Worm (Caenorhabditis elegans) whole organism, young adult: ENCODE results near the gene T04A8.7.

Source experiments
- B0019.2 ChIP-seq: fragments of 200-800 bp; sonication (Bioruptor generic); conservative IDR thresholded peaks from 2 replicates; pipeline ENCODE4 v1.3.6; 2022; ENCODE audit warnings: missing genetic modification reagents, missing genetic modification characterization, missing compliant biosample characterization
- B0261.1 ChIP-seq: sonication (generic microtip); optimal IDR thresholded peaks from 2 replicates; lab custom pipeline; 2016; ENCODE audit warnings: mild to moderate bottlenecking, missing genetic modification characterization, moderate library complexity, missing compliant biosample characterization
- C06A6.2 ChIP-seq: fragments of 200-800 bp; sonication (Bioruptor generic); conservative IDR thresholded peaks from 2 replicates; pipeline ENCODE4 v1.3.6; 2022; ENCODE audit warnings: missing genetic modification characterization, missing compliant biosample characterization
- F10E7.11 ChIP-seq: sonication (generic microtip); optimal IDR thresholded peaks from 2 replicates; lab custom pipeline; 2017; ENCODE audit warnings: mild to moderate bottlenecking, missing genetic modification characterization, moderate library complexity, missing compliant biosample characterization
- F22D6.2 ChIP-seq: sonication (generic microtip); optimal IDR thresholded peaks from 2 replicates; lab custom pipeline; 2016; ENCODE audit warnings: mild to moderate bottlenecking, missing genetic modification characterization, missing compliant biosample characterization
- F39B2.1 ChIP-seq: fragments of 200-800 bp; sonication (Bioruptor generic); IDR thresholded peaks from 2 replicates; pipeline ENCODE4 v1.3.6; 2022; ENCODE audit warnings: missing genetic modification reagents, missing genetic modification characterization, missing compliant biosample characterization
- F52B5.7 ChIP-seq: sonication (generic microtip); optimal IDR thresholded peaks from 2 replicates; lab custom pipeline; 2016; ENCODE audit warnings: mild to moderate bottlenecking, missing genetic modification characterization, missing compliant biosample characterization
- F55B11.4 ChIP-seq: sonication (generic microtip); optimal IDR thresholded peaks from 2 replicates; lab custom pipeline; 2016; ENCODE audit warnings: missing compliant biosample characterization, missing genetic modification characterization, borderline replicate concordance; ENCODE audit not compliant: insufficient read depth
- F57A8.1 ChIP-seq: fragments of 200-800 bp; sonication (Bioruptor generic); optimal IDR thresholded peaks from 2 replicates; lab custom pipeline; 2018; ENCODE audit warnings: mild to moderate bottlenecking, missing genetic modification characterization, moderate library complexity, missing compliant biosample characterization
- K11D2.4 ChIP-seq: fragments of 200-800 bp; sonication (Bioruptor generic); IDR thresholded peaks from 2 replicates; pipeline ENCODE4 v1.3.6; 2022; ENCODE audit warnings: missing genetic modification reagents, missing genetic modification characterization, missing compliant biosample characterization
- K12H6.12 ChIP-seq: fragments of 200-800 bp; sonication (Bioruptor generic); optimal IDR thresholded peaks from 2 replicates; lab custom pipeline; 2018; ENCODE audit warnings: mild to moderate bottlenecking, missing genetic modification characterization, missing compliant biosample characterization
- T07F8.4 ChIP-seq: sonication (generic microtip); optimal IDR thresholded peaks from 2 replicates; lab custom pipeline; 2016; ENCODE audit warnings: mild to moderate bottlenecking, missing genetic modification characterization, moderate library complexity, missing compliant biosample characterization
- T26A5.8 ChIP-seq: sonication (generic microtip); optimal IDR thresholded peaks from 2 replicates; lab custom pipeline; 2016; ENCODE audit warnings: missing genetic modification characterization, missing compliant biosample characterization
- Y53F4B.3 ChIP-seq: fragments of 200-800 bp; sonication (Bioruptor generic); IDR thresholded peaks from 2 replicates; pipeline ENCODE4 v1.3.6; 2022; ENCODE audit warnings: missing genetic modification reagents, missing genetic modification characterization, missing compliant biosample characterization
- Y79H2A.3 ChIP-seq: fragments of 200-800 bp; sonication (Bioruptor generic); conservative IDR thresholded peaks from 2 replicates; pipeline ENCODE4 v1.3.6; 2022; ENCODE audit warnings: missing genetic modification reagents, missing genetic modification characterization, missing compliant biosample characterization
- ama-1 ChIP-seq, 3 experiments: fragments of 150-350 bp in 1 of 3; sonication (generic microtip) in 2 of 3; optimal IDR thresholded peaks; 2 replicates each; lab custom pipeline; 2014 to 2018; ENCODE audit warnings: missing biosample characterization in 2 of 3, missing genetic modification characterization in 2 of 3, missing genetic modification reagents in 2 of 3
- athp-1 ChIP-seq: sonication (generic microtip); optimal IDR thresholded peaks from 2 replicates; lab custom pipeline; 2017; ENCODE audit warnings: mild to moderate bottlenecking, missing genetic modification characterization, missing compliant biosample characterization
- attf-5 ChIP-seq: fragments of 200-800 bp; sonication (Bioruptor generic); optimal IDR thresholded peaks from 2 replicates; lab custom pipeline; 2018; ENCODE audit warnings: mild to moderate bottlenecking, missing genetic modification characterization, missing compliant biosample characterization
- bed-2 ChIP-seq: fragments of 200-800 bp; sonication (Bioruptor generic); IDR thresholded peaks from 2 replicates; pipeline ENCODE4 v1.3.6; 2022; ENCODE audit warnings: missing genetic modification reagents, missing genetic modification characterization, missing compliant biosample characterization
- cebp-1 ChIP-seq, 2 experiments: fragments of 200-800 bp in 1 of 2; sonication (Bioruptor generic) in 1 of 2; sonication (generic microtip) in 1 of 2; IDR thresholded peaks in 1 of 2; optimal IDR thresholded peaks in 1 of 2; 2 replicates each; pipeline versions ENCODE4 v1.3.6 to Lab custom; 2017 to 2022; ENCODE audit warnings: missing compliant biosample characterization in 2 of 2, missing genetic modification characterization in 2 of 2, mild to moderate bottlenecking in 1 of 2, missing genetic modification reagents in 1 of 2, moderate library complexity in 1 of 2
- cebp-2 ChIP-seq: fragments of 200-800 bp; sonication (Bioruptor generic); IDR thresholded peaks from 2 replicates; pipeline ENCODE4 v1.3.6; 2022; ENCODE audit warnings: missing genetic modification characterization, missing compliant biosample characterization
- ceh-27 ChIP-seq: fragments of 200-800 bp; sonication (Bioruptor generic); optimal IDR thresholded peaks from 2 replicates; lab custom pipeline; 2018; ENCODE audit warnings: mild to moderate bottlenecking, missing genetic modification characterization, moderate library complexity, missing compliant biosample characterization
- dpl-1 ChIP-seq: fragments of 150-350 bp; optimal IDR thresholded peaks from 2 replicates; lab custom pipeline; 2014; ENCODE audit warnings: missing biosample characterization, missing genetic modification reagents, missing genetic modification characterization
- efl-1 ChIP-seq: fragments of 150-350 bp; optimal IDR thresholded peaks from 2 replicates; lab custom pipeline; 2014; ENCODE audit warnings: missing biosample characterization, missing genetic modification reagents, missing genetic modification characterization
- egrh-3 ChIP-seq: fragments of 200-800 bp; sonication (Bioruptor generic); IDR thresholded peaks from 2 replicates; pipeline ENCODE4 v1.3.6; 2022; ENCODE audit warnings: missing genetic modification reagents, missing genetic modification characterization, missing compliant biosample characterization
- ets-4 ChIP-seq: fragments of 200-800 bp; sonication (Bioruptor generic); optimal IDR thresholded peaks from 2 replicates; lab custom pipeline; 2018; ENCODE audit warnings: mild to moderate bottlenecking, missing genetic modification characterization, missing compliant biosample characterization
- hlh-26 ChIP-seq: fragments of 200-800 bp; sonication (Bioruptor generic); conservative IDR thresholded peaks from 2 replicates; pipeline ENCODE4 v1.3.6; 2022; ENCODE audit warnings: missing genetic modification reagents, missing genetic modification characterization, missing compliant biosample characterization
- hmg-1.2 ChIP-seq: fragments of 200-800 bp; sonication (Bioruptor generic); IDR thresholded peaks from 2 replicates; pipeline ENCODE4 v1.3.6; 2022; ENCODE audit warnings: missing genetic modification reagents, missing genetic modification characterization, missing compliant biosample characterization
- hrde-1 ChIP-seq: sonication (generic microtip); optimal IDR thresholded peaks from 2 replicates; lab custom pipeline; 2016; ENCODE audit warnings: missing genetic modification characterization, mild to moderate bottlenecking, missing compliant biosample characterization, moderate library complexity, missing genotype, missing genetic modification reagents, borderline replicate concordance
- lag-1 ChIP-seq: fragments of 200-800 bp; sonication (Bioruptor generic); IDR thresholded peaks from 2 replicates; pipeline ENCODE4 v1.3.6; 2022; ENCODE audit warnings: missing genetic modification reagents, missing genetic modification characterization, missing compliant biosample characterization
- let-526 ChIP-seq: fragments of 200-800 bp; sonication (Bioruptor generic); IDR thresholded peaks from 2 replicates; pipeline ENCODE4 v1.3.6; 2022; ENCODE audit warnings: missing genetic modification reagents, missing genetic modification characterization, missing compliant biosample characterization
- lin-35 ChIP-seq, 3 experiments: fragments of 150-350 bp in 2 of 3; sonication (generic microtip) in 1 of 3; optimal IDR thresholded peaks; 2 replicates each; lab custom pipeline; 2014 to 2018; ENCODE audit warnings: missing biosample characterization in 3 of 3, missing genetic modification characterization in 3 of 3, missing genetic modification reagents in 3 of 3
- lin-40 ChIP-seq: sonication (generic microtip); optimal IDR thresholded peaks from 2 replicates; lab custom pipeline; 2016; ENCODE audit warnings: missing genetic modification characterization, mild to moderate bottlenecking, missing compliant biosample characterization, missing genotype, missing genetic modification reagents
- lin-54 ChIP-seq: fragments of 200-800 bp; sonication (Bioruptor generic); optimal IDR thresholded peaks from 2 replicates; lab custom pipeline; 2018; ENCODE audit warnings: mild to moderate bottlenecking, missing genetic modification characterization, missing compliant biosample characterization
- lir-1 ChIP-seq: fragments of 200-800 bp; sonication (Bioruptor generic); conservative IDR thresholded peaks from 2 replicates; pipeline ENCODE4 v1.3.6; 2022; ENCODE audit warnings: missing genetic modification reagents, missing genetic modification characterization, missing compliant biosample characterization
- lsl-1 ChIP-seq: fragments of 200-800 bp; sonication (Bioruptor generic); optimal IDR thresholded peaks from 2 replicates; lab custom pipeline; 2018; ENCODE audit warnings: mild to moderate bottlenecking, missing genetic modification characterization, moderate library complexity, missing compliant biosample characterization
- lsy-27 ChIP-seq: sonication (generic microtip); optimal IDR thresholded peaks from 2 replicates; lab custom pipeline; 2017; ENCODE audit warnings: missing genetic modification characterization, mild to moderate bottlenecking, missing compliant biosample characterization, antibody characterized with exemption, missing genotype, borderline replicate concordance; ENCODE audit not compliant: insufficient read depth
- madf-6 ChIP-seq: fragments of 200-800 bp; sonication (Bioruptor generic); IDR thresholded peaks from 2 replicates; pipeline ENCODE4 v1.3.6; 2022; ENCODE audit warnings: missing genetic modification reagents, missing genetic modification characterization, missing compliant biosample characterization
- mcd-1 ChIP-seq: fragments of 200-800 bp; sonication (Bioruptor generic); IDR thresholded peaks from 2 replicates; pipeline ENCODE4 v1.3.6; 2022; ENCODE audit warnings: missing genetic modification reagents, missing genetic modification characterization, missing compliant biosample characterization
- nfyb-1 ChIP-seq: fragments of 200-800 bp; sonication (Bioruptor generic); IDR thresholded peaks from 2 replicates; pipeline ENCODE4 v1.3.6; 2022; ENCODE audit warnings: missing genetic modification reagents, missing genetic modification characterization, missing compliant biosample characterization
- pha-4 ChIP-seq: fragments of 150-350 bp; sonication (generic microtip); optimal IDR thresholded peaks from 2 replicates; lab custom pipeline; 2014; ENCODE audit warnings: missing biosample characterization, missing genetic modification reagents, missing genetic modification characterization
- snpc-1.1 ChIP-seq: sonication (generic microtip); optimal IDR thresholded peaks from 2 replicates; lab custom pipeline; 2017; ENCODE audit warnings: missing genetic modification characterization, mild to moderate bottlenecking, missing compliant biosample characterization, antibody characterized with exemption, moderate library complexity, missing genotype, missing genetic modification reagents; ENCODE audit not compliant: insufficient read depth
- unc-130 ChIP-seq: sonication (generic microtip); optimal IDR thresholded peaks from 2 replicates; lab custom pipeline; 2016; ENCODE audit warnings: missing genetic modification reagents, missing genetic modification characterization, missing compliant biosample characterization
- zim-3 ChIP-seq: sonication (generic microtip); optimal IDR thresholded peaks from 2 replicates; lab custom pipeline; 2017; ENCODE audit warnings: mild to moderate bottlenecking, missing genetic modification characterization, moderate library complexity, missing compliant biosample characterization
- ztf-18 ChIP-seq: sonication (generic microtip); optimal IDR thresholded peaks from 2 replicates; lab custom pipeline; 2016; ENCODE audit warnings: missing genotype, mild to moderate bottlenecking, missing genetic modification characterization, missing compliant biosample characterization
- ztf-26 ChIP-seq: sonication (generic microtip); optimal IDR thresholded peaks from 2 replicates; lab custom pipeline; 2017; ENCODE audit warnings: missing genetic modification characterization, missing compliant biosample characterization
- ztf-28 ChIP-seq: fragments of 200-800 bp; sonication (Bioruptor generic); IDR thresholded peaks from 2 replicates; pipeline ENCODE4 v1.3.6; 2022; ENCODE audit warnings: missing genetic modification reagents, missing genetic modification characterization, missing compliant biosample characterization
- ztf-6 ChIP-seq: fragments of 200-800 bp; sonication (Bioruptor generic); IDR thresholded peaks from 2 replicates; pipeline ENCODE4 v1.3.6; 2022; ENCODE audit warnings: missing genetic modification reagents, missing genetic modification characterization, missing compliant biosample characterization

The T04A8.7 gene

ce11 chrIII:4721750-4722149 is 26.6 kb downstream of the T04A8.7 start, which contains the start of gene acy-1 (continued):
- TF ChIP-seq bed-2 (GFP tag; lab: Robert Waterston, UW) = no peak
- TF ChIP-seq Y79H2A.3 (GFP tag; lab: Robert Waterston, UW) = no peak
- no peak for TF ChIP-seq F10E7.11
- TF ChIP-seq hlh-26 (GFP tag; lab: Robert Waterston, UW) = no peak
- TF ChIP-seq athp-1 (tag; lab: Kevin White, UChicago) = no peak
- 0 out of 2 replicates have a peak, but pooled peaks have one; percentile 32 for TF ChIP-seq nfyb-1 (GFP tag; lab: Robert Waterston, UW)
- no peak for TF ChIP-seq lsy-27
- no peak for TF ChIP-seq Y53F4B.3 (GFP tag; lab: Robert Waterston, UW)
- no peak for TF ChIP-seq C06A6.2 (GFP tag; lab: Robert Waterston, UW)
- peak in 1 of 3 experiments; percentile 78 for TF ChIP-seq lin-35 (GFP tag; optimal IDR thresholded peaks at IDR 0.05; lab: Kevin White, UChicago)
- TF ChIP-seq lir-1 (GFP tag; lab: Robert Waterston, UW) = no peak
- TF ChIP-seq ztf-28 (GFP tag; lab: Robert Waterston, UW) = no peak
- no peak for TF ChIP-seq F39B2.1
- no peak for TF ChIP-seq ama-1 (optimal IDR thresholded peaks at IDR 0.05; lab: Kevin White, UChicago)
- TF ChIP-seq ama-1 (GFP tag; optimal IDR thresholded peaks at IDR 0.05; lab: Kevin White, UChicago) = no peak
- TF ChIP-seq T26A5.8 (tag; lab: Kevin White, UChicago) = no peak
- no peak for TF ChIP-seq T07F8.4 (tag; lab: Kevin White, UChicago)
- no peak for TF ChIP-seq ztf-18 (tag; lab: Kevin White, UChicago)
- TF ChIP-seq unc-130 (GFP tag; lab: Kevin White, UChicago) = no peak
- TF ChIP-seq attf-5 (GFP tag; lab: Kevin White, UChicago) = peak; percentile 34
- peak; percentile 85 for TF ChIP-seq hmg-1.2 (GFP tag; lab: Robert Waterston, UW)
- TF ChIP-seq snpc-1.1 (tag; lab: Kevin White, UChicago) = no peak
- TF ChIP-seq pha-4 (tag; lab: Kevin White, UChicago) = no peak
- TF ChIP-seq lag-1 (GFP tag; lab: Robert Waterston, UW) = no peak
- peak; percentile 75 for TF ChIP-seq K12H6.12 (tag; lab: Kevin White, UChicago)
- TF ChIP-seq F55B11.4 (tag; lab: Kevin White, UChicago) = no peak
- no peak for TF ChIP-seq egrh-3 (GFP tag; lab: Robert Waterston, UW)
- peak; percentile 8 for TF ChIP-seq lin-54 (GFP tag; lab: Kevin White, UChicago)
- TF ChIP-seq cebp-2 = no peak
- no peak for TF ChIP-seq ztf-6
- TF ChIP-seq F52B5.7 (tag; lab: Kevin White, UChicago) = no peak
- TF ChIP-seq zim-3 (tag; lab: Kevin White, UChicago) = no peak
- no peak for TF ChIP-seq F57A8.1 (GFP tag; lab: Kevin White, UChicago)
- no peak for TF ChIP-seq ets-4 (GFP tag; lab: Kevin White, UChicago)
- TF ChIP-seq cebp-1 (GFP tag; IDR thresholded peaks at IDR 0.05; lab: Robert Waterston, UW) = no peak
- TF ChIP-seq cebp-1 (tag; optimal IDR thresholded peaks at IDR 0.05; lab: Kevin White, UChicago) = peak; percentile 59
- no peak for TF ChIP-seq dpl-1 (GFP tag; lab: Kevin White, UChicago)
- TF ChIP-seq efl-1 = no peak
- TF ChIP-seq madf-6 (GFP tag; lab: Robert Waterston, UW) = no peak
- no peak for TF ChIP-seq ztf-26
- no peak for TF ChIP-seq hrde-1 (tag; lab: Kevin White, UChicago)
- peak; percentile 54 for TF ChIP-seq K11D2.4 (GFP tag; lab: Robert Waterston, UW)
- peak; percentile 57 for TF ChIP-seq mcd-1
- no peak for TF ChIP-seq B0019.2 (GFP tag; lab: Robert Waterston, UW)
- TF ChIP-seq lin-40 (tag; lab: Kevin White, UChicago) = peak; percentile 36
- no peak for TF ChIP-seq let-526 (GFP tag; lab: Robert Waterston, UW)
- peak; percentile 51 for TF ChIP-seq ceh-27 (GFP tag; lab: Kevin White, UChicago)
- TF ChIP-seq lsl-1 (GFP tag; lab: Kevin White, UChicago) = no peak
- TF ChIP-seq F22D6.2 (tag; lab: Kevin White, UChicago) = no peak
- no peak for TF ChIP-seq B0261.1 (tag; lab: Kevin White, UChicago)
